Worm (Caenorhabditis elegans) whole organism, L4 larva: ENCODE data around the gene C47A4.1.

Experiments
- F37D6.2 ChIP-seq: sonication (generic microtip); optimal IDR thresholded peaks from 2 replicates; lab custom pipeline; 2016; ENCODE audit warnings: mild to moderate bottlenecking, missing genetic modification characterization, missing compliant biosample characterization
- R02D3.7 ChIP-seq: fragments of 150-350 bp; sonication (generic microtip); optimal IDR thresholded peaks from 3 replicates; lab custom pipeline; 2014; ENCODE audit warnings: missing biosample characterization, missing genetic modification characterization
- Y48G9A.11 ChIP-seq: fragments of 200-800 bp; sonication (Bioruptor generic); IDR thresholded peaks from 2 replicates; pipeline ENCODE4 v1.3.6; 2022; ENCODE audit warnings: missing genetic modification reagents, missing genetic modification characterization, missing compliant biosample characterization
- Y5F2A.4 ChIP-seq: fragments of 200-800 bp; sonication (Bioruptor generic); optimal IDR thresholded peaks from 2 replicates; lab custom pipeline; 2018; ENCODE audit warnings: mild to moderate bottlenecking, missing genetic modification characterization, missing compliant biosample characterization
- Y75B8A.6 ChIP-seq: fragments of 200-800 bp; sonication (Bioruptor generic); IDR thresholded peaks from 2 replicates; pipeline ENCODE4 v1.3.6; 2022; ENCODE audit warnings: missing genetic modification reagents, missing genetic modification characterization, missing compliant biosample characterization
- ZK337.2 ChIP-seq: fragments of 200-800 bp; sonication (Bioruptor generic); IDR thresholded peaks from 2 replicates; pipeline ENCODE4 v1.3.6; 2022; ENCODE audit warnings: missing genetic modification reagents, missing genetic modification characterization, missing compliant biosample characterization
- arid-1 ChIP-seq: fragments of 200-800 bp; sonication (Bioruptor generic); conservative IDR thresholded peaks from 2 replicates; pipeline ENCODE4 v1.3.6; 2022; ENCODE audit warnings: missing genetic modification reagents, missing genetic modification characterization, missing compliant biosample characterization
- ceh-20 ChIP-seq: fragments of 200-800 bp; sonication (Bioruptor generic); IDR thresholded peaks from 2 replicates; pipeline ENCODE4 v1.3.6; 2022; ENCODE audit warnings: missing genetic modification reagents, missing genetic modification characterization, missing compliant biosample characterization
- ceh-28 ChIP-seq: fragments of 150-350 bp; optimal IDR thresholded peaks from 2 replicates; lab custom pipeline; 2014; ENCODE audit warnings: missing biosample characterization, missing genetic modification reagents, missing genetic modification characterization
- cey-2 ChIP-seq: sonication (generic microtip); optimal IDR thresholded peaks from 3 replicates; lab custom pipeline; 2017; ENCODE audit warnings: missing genetic modification characterization, mild to moderate bottlenecking, missing compliant biosample characterization, antibody characterized with exemption, borderline replicate concordance; ENCODE audit not compliant: insufficient read depth
- daf-12 ChIP-seq: fragments of 150-350 bp; optimal IDR thresholded peaks from 2 replicates; lab custom pipeline; 2014; ENCODE audit warnings: missing biosample characterization, missing genetic modification reagents, missing genetic modification characterization
- dmd-9 ChIP-seq: fragments of 200-800 bp; sonication (Bioruptor generic); IDR thresholded peaks from 2 replicates; pipeline ENCODE4 v1.3.6; 2022; ENCODE audit warnings: missing genetic modification reagents, missing genetic modification characterization, missing compliant biosample characterization
- duxl-1 ChIP-seq: sonication (generic microtip); optimal IDR thresholded peaks from 2 replicates; lab custom pipeline; 2016; ENCODE audit warnings: mild to moderate bottlenecking, missing genetic modification characterization, moderate library complexity, missing compliant biosample characterization; ENCODE audit not compliant: poor library complexity
- egl-43 ChIP-seq: fragments of 200-800 bp; sonication (Bioruptor generic); IDR thresholded peaks from 2 replicates; pipeline ENCODE4 v1.3.6; 2022; ENCODE audit warnings: missing genetic modification reagents, missing genetic modification characterization, missing compliant biosample characterization
- gei-8 ChIP-seq: fragments of 200-800 bp; sonication (Bioruptor generic); optimal IDR thresholded peaks from 2 replicates; lab custom pipeline; 2018; ENCODE audit warnings: mild to moderate bottlenecking, missing genetic modification characterization, missing compliant biosample characterization
- hif-1 ChIP-seq, 2 experiments: sonication (generic microtip); optimal IDR thresholded peaks; 2 replicates each; lab custom pipeline; 2016 to 2017; ENCODE audit warnings: missing compliant biosample characterization in 2 of 2, missing genetic modification characterization in 2 of 2, missing genetic modification reagents in 2 of 2, missing genotype in 2 of 2, mild to moderate bottlenecking in 1 of 2
- hlh-30 ChIP-seq: sonication (generic microtip); optimal IDR thresholded peaks from 2 replicates; lab custom pipeline; 2017; ENCODE audit warnings: antibody characterized with exemption, mild to moderate bottlenecking, missing genetic modification characterization, missing compliant biosample characterization; ENCODE audit not compliant: insufficient read depth
- lim-7 ChIP-seq: fragments of 200-800 bp; sonication (Bioruptor generic); IDR thresholded peaks from 2 replicates; pipeline ENCODE4 v1.3.6; 2022; ENCODE audit warnings: missing genetic modification characterization, missing compliant biosample characterization
- lin-1 ChIP-seq: fragments of 200-800 bp; sonication (Bioruptor generic); IDR thresholded peaks from 2 replicates; pipeline ENCODE4 v1.3.6; 2022; ENCODE audit warnings: missing genetic modification reagents, missing genetic modification characterization, missing compliant biosample characterization
- lin-29 ChIP-seq: fragments of 200-800 bp; sonication (Bioruptor generic); IDR thresholded peaks from 2 replicates; pipeline ENCODE4 v1.3.6; 2022; ENCODE audit warnings: missing genetic modification reagents, missing genetic modification characterization, missing compliant biosample characterization
- lin-39 ChIP-seq: fragments of 150-350 bp; optimal IDR thresholded peaks from 2 replicates; lab custom pipeline; 2014; ENCODE audit warnings: missing biosample characterization, missing genetic modification reagents, missing genetic modification characterization
- madf-5 ChIP-seq, 2 experiments: fragments of 200-800 bp; sonication (Bioruptor generic); IDR thresholded peaks; 2 replicates each; pipeline ENCODE4 v1.3.6; 2022; ENCODE audit warnings: missing compliant biosample characterization in 2 of 2, missing genetic modification characterization in 2 of 2
- mdl-1 ChIP-seq, 2 experiments: fragments of 150-350 bp in 1 of 2; sonication (generic microtip) in 1 of 2; optimal IDR thresholded peaks; 2 replicates each; lab custom pipeline; 2014 to 2017; ENCODE audit warnings: missing biosample characterization in 2 of 2, missing genetic modification characterization in 2 of 2
- mes-2 ChIP-seq: sonication (generic microtip); optimal IDR thresholded peaks from 2 replicates; lab custom pipeline; 2016; ENCODE audit warnings: missing genotype, mild to moderate bottlenecking, missing genetic modification characterization, missing compliant biosample characterization; ENCODE audit not compliant: poor library complexity, severe bottlenecking
- mxl-2 ChIP-seq: fragments of 200-800 bp; sonication (Bioruptor generic); conservative IDR thresholded peaks from 2 replicates; pipeline ENCODE4 v1.3.6; 2022; ENCODE audit warnings: missing genetic modification reagents, missing genetic modification characterization, missing compliant biosample characterization
- nhr-102 ChIP-seq: sonication (generic microtip); optimal IDR thresholded peaks from 2 replicates; lab custom pipeline; 2016; ENCODE audit warnings: mild to moderate bottlenecking, missing genetic modification characterization, moderate library complexity, missing compliant biosample characterization
- nhr-237 ChIP-seq: sonication (generic microtip); optimal IDR thresholded peaks from 2 replicates; lab custom pipeline; 2017; ENCODE audit warnings: missing biosample characterization, missing genetic modification characterization
- nhr-28 ChIP-seq: fragments of 150-350 bp; optimal IDR thresholded peaks from 2 replicates; lab custom pipeline; 2014; ENCODE audit warnings: missing biosample characterization, missing genetic modification characterization
- nhr-41 ChIP-seq: fragments of 200-800 bp; sonication (Bioruptor generic); IDR thresholded peaks from 2 replicates; pipeline ENCODE4 v1.3.6; 2022; ENCODE audit warnings: missing genetic modification reagents, missing genetic modification characterization, missing compliant biosample characterization
- nhr-48 ChIP-seq: sonication (generic microtip); optimal IDR thresholded peaks from 2 replicates; lab custom pipeline; 2016; ENCODE audit warnings: mild to moderate bottlenecking, missing genetic modification characterization, missing compliant biosample characterization
- nhr-6 ChIP-seq: fragments of 150-350 bp; optimal IDR thresholded peaks from 2 replicates; lab custom pipeline; 2014; ENCODE audit warnings: missing biosample characterization, missing genetic modification characterization
- nhr-76 ChIP-seq: fragments of 150-350 bp; optimal IDR thresholded peaks from 2 replicates; lab custom pipeline; 2014; ENCODE audit warnings: missing biosample characterization, missing genetic modification characterization
- nhr-77 ChIP-seq: fragments of 150-350 bp; optimal IDR thresholded peaks from 2 replicates; lab custom pipeline; 2014; ENCODE audit warnings: missing biosample characterization, missing genetic modification characterization
- pha-4 ChIP-seq, 2 experiments: fragments of 150-350 bp in 1 of 2; fragments of 200-800 bp in 1 of 2; sonication (Bioruptor generic) in 1 of 2; IDR thresholded peaks in 1 of 2; optimal IDR thresholded peaks in 1 of 2; 2 replicates each; pipeline versions ENCODE4 v1.3.6 to Lab custom; 2014 to 2022; ENCODE audit warnings: missing genetic modification characterization in 2 of 2, missing genetic modification reagents in 2 of 2, missing biosample characterization in 1 of 2, missing compliant biosample characterization in 1 of 2
- pqm-1 ChIP-seq: sonication (generic microtip); optimal IDR thresholded peaks from 2 replicates; lab custom pipeline; 2017; ENCODE audit warnings: missing biosample characterization, missing genetic modification characterization
- sdz-12 ChIP-seq: fragments of 200-800 bp; sonication (Bioruptor generic); optimal IDR thresholded peaks from 2 replicates; lab custom pipeline; 2018; ENCODE audit warnings: mild to moderate bottlenecking, missing genetic modification characterization, missing compliant biosample characterization
- set-16 ChIP-seq: fragments of 200-800 bp; sonication (Bioruptor generic); IDR thresholded peaks from 2 replicates; pipeline ENCODE4 v1.3.6; 2022; ENCODE audit warnings: missing genetic modification reagents, missing genetic modification characterization, missing compliant biosample characterization
- skn-1 ChIP-seq: fragments of 150-350 bp; optimal IDR thresholded peaks from 2 replicates; lab custom pipeline; 2014; ENCODE audit warnings: missing biosample characterization, missing genetic modification characterization
- snpc-1.2 ChIP-seq: fragments of 200-800 bp; sonication (Bioruptor generic); IDR thresholded peaks from 2 replicates; pipeline ENCODE4 v1.3.6; 2022; ENCODE audit warnings: missing genetic modification reagents, missing genetic modification characterization, missing compliant biosample characterization
- spr-3 ChIP-seq: fragments of 200-800 bp; sonication (Bioruptor generic); optimal IDR thresholded peaks from 2 replicates; lab custom pipeline; 2018; ENCODE audit warnings: mild to moderate bottlenecking, missing genetic modification characterization, missing compliant biosample characterization
- tra-1 ChIP-seq: fragments of 200-800 bp; sonication (Bioruptor generic); IDR thresholded peaks from 2 replicates; pipeline ENCODE4 v1.3.6; 2022; ENCODE audit warnings: missing genetic modification reagents, missing genetic modification characterization, missing compliant biosample characterization
- unc-39 ChIP-seq: sonication (generic microtip); optimal IDR thresholded peaks from 2 replicates; lab custom pipeline; 2017; ENCODE audit warnings: missing biosample characterization, missing genetic modification characterization
- unc-62 ChIP-seq, 3 experiments: fragments of 150-350 bp in 1 of 3; sonication (generic microtip); optimal IDR thresholded peaks in 2 of 3; peaks in 1 of 3; 1 replicate in 1 of 3; 2 replicates in 2 of 3; lab custom pipeline; 2014 to 2017; ENCODE audit warnings: missing biosample characterization in 3 of 3, missing genetic modification characterization in 3 of 3, missing genetic modification reagents in 3 of 3, missing genotype in 1 of 3
- zag-1 ChIP-seq: fragments of 150-350 bp; optimal IDR thresholded peaks from 2 replicates; lab custom pipeline; 2014; ENCODE audit warnings: missing biosample characterization, missing genetic modification characterization
- zfp-2 ChIP-seq: sonication (generic microtip); optimal IDR thresholded peaks from 2 replicates; lab custom pipeline; 2016; ENCODE audit warnings: mild to moderate bottlenecking, missing genetic modification characterization, missing compliant biosample characterization
- ztf-11 ChIP-seq: fragments of 150-350 bp; optimal IDR thresholded peaks from 2 replicates; lab custom pipeline; 2014; ENCODE audit warnings: missing biosample characterization, missing genetic modification characterization
- ztf-7 ChIP-seq: fragments of 150-350 bp; optimal IDR thresholded peaks from 2 replicates; lab custom pipeline; 2014; ENCODE audit warnings: missing biosample characterization, missing genetic modification characterization

The C47A4.1 gene

DNA sequence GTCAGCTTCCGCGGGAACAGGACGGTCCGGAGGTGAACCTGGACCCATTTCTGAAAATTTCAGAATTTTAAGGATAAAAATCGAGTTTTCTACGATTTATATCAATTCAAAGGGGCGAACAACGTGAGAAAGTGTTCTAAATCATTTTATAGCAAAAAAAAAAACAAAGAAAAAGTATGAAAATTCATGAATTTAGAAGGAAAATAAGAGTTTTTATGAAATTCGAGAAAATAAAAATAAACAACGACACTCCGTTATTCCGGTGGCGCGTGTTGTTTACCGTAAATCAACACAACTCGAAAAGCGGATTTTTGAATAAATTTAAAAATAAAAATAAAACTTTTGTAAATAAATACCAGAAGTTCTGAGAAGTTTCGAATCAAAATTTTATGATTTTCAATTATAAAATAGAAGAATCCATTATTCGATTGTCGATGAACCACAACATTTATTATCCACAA lies 29.2 kb downstream of the C47A4.1 start, which contains the start of gene nyn-1:
nyn-1 (minus strand) TSS at position 51 of the 461 bp plus-strand sequence.
- TF ChIP-seq nhr-41 (GFP tag; lab: Robert Waterston, UW) (no peak), daf-12 (no peak), spr-3 (GFP tag; lab: Kevin White, UChicago) (no peak), R02D3.7 (tag; lab: Kevin White, UChicago) (peak; percentile 37), skn-1 (tag; lab: Kevin White, UChicago) (no peak), hif-1 (tag; optimal IDR thresholded peaks at IDR 0.05; lab: Kevin White, UChicago) (no peak), lin-39 (tag; lab: Kevin White, UChicago) (no peak), nhr-28 (no peak), unc-62 (GFP tag; optimal IDR thresholded peaks at IDR 0.05 in 1 of 2; lab: Kevin White, UChicago) (no peak), unc-62 (tag; optimal IDR thresholded peaks at IDR 0.05; lab: Kevin White, UChicago) (no peak), Y48G9A.11 (peak; percentile 100), mes-2 (tag; lab: Kevin White, UChicago) (no peak), nhr-102 (no peak), snpc-1.2 (peak; percentile 76), lin-1 (GFP tag; lab: Robert Waterston, UW) (no peak), dmd-9 (no peak), Y75B8A.6 (GFP tag; lab: Robert Waterston, UW) (no peak), lin-29 (no peak), ceh-28 (tag; lab: Kevin White, UChicago) (no peak), set-16 (GFP tag; lab: Robert Waterston, UW) (no peak), nhr-77 (tag; lab: Kevin White, UChicago) (no peak), duxl-1 (no peak), gei-8 (no peak), egl-43 (GFP tag; lab: Robert Waterston, UW) (no peak), unc-39 (no peak), F37D6.2 (tag; lab: Kevin White, UChicago) (no peak), ceh-20 (GFP tag; lab: Robert Waterston, UW) (no peak)

DNA sequence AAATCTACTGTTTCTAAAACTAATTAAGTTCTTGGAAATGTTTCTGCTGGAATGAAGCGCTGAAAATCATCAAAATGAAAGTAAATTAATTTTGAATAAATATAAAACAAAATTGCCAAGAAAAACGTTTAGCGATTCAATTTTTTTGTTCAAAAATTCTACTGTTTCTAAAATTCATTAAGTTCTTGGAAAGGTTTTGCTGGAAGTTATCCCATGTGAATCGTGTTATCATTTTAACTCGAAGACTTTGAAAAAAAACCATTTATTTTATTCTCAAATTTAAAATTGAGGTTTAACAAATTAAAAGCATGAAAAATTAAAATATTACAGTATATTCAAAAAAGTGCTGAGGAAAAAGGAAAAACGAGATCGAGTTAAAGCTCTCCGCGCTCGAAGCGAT lies 31.4 kb downstream of the C47A4.1 start:
- TF ChIP-seq ztf-7 (no peak), nhr-48 (no peak), ztf-11 (tag; lab: Kevin White, UChicago) (no peak), snpc-1.2 (peak; percentile 18; the same call in 1 of the 2 replicates), Y5F2A.4 (GFP tag; lab: Kevin White, UChicago) (no peak), nhr-237 (tag; lab: Kevin White, UChicago) (no peak), pqm-1 (tag; lab: Kevin White, UChicago) (no peak)

- TF ChIP-seq tra-1 (GFP tag; lab: Robert Waterston, UW) (peak; percentile 86; the same call in 1 of the 2 replicates), zfp-2 (tag; lab: Kevin White, UChicago) (no peak), ceh-20 (GFP tag; lab: Robert Waterston, UW) (peak; percentile 94), pha-4 (GFP tag; IDR thresholded peaks at IDR 0.05; lab: Robert Waterston, UW) (no peak), pha-4 (tag; optimal IDR thresholded peaks at IDR 0.05; lab: Kevin White, UChicago) (no peak), nhr-76 (tag; lab: Kevin White, UChicago) (no peak), nhr-28 (peak; percentile 81), arid-1 (no peak), pqm-1 (tag; lab: Kevin White, UChicago) (no peak), ZK337.2 (no peak), unc-62 (GFP tag; optimal IDR thresholded peaks at IDR 0.05 in 1 of 2; lab: Kevin White, UChicago) (peak in 1 of 2 experiments; percentile 97), unc-62 (tag; optimal IDR thresholded peaks at IDR 0.05; lab: Kevin White, UChicago) (no peak), cey-2 (tag; lab: Kevin White, UChicago) (peak; percentile 95), zag-1 (tag; lab: Kevin White, UChicago) (no peak), nhr-6 (tag; lab: Kevin White, UChicago) (no peak), sdz-12 (GFP tag; lab: Kevin White, UChicago) (no peak), mdl-1 (tag; optimal IDR thresholded peaks at IDR 0.05; lab: Kevin White, UChicago) (peak in 1 of 2 experiments; percentile 45), mxl-2 (GFP tag; lab: Robert Waterston, UW) (no peak), ztf-11 (tag; lab: Kevin White, UChicago) (no peak), Y48G9A.11 (no peak), hlh-30 (tag; lab: Kevin White, UChicago) (peak; percentile 62), madf-5 (GFP tag; IDR thresholded peaks at IDR 0.05; lab: Robert Waterston, UW) (no peak), lim-7 (GFP tag; lab: Robert Waterston, UW) (no peak)
Measured at ce11 chrIV:13682733-13683132, 33.4 kb downstream of the C47A4.1 start.
